Worm (Caenorhabditis elegans) whole organism, L3 larva: ENCODE data around the gene wht-7.

ENCODE experiments used
- aly-2 ChIP-seq: fragments of 150-350 bp; optimal IDR thresholded peaks from 2 replicates; lab custom pipeline; 2014; ENCODE audit warnings: missing biosample characterization, missing genetic modification characterization
- ama-1 ChIP-seq: fragments of 150-350 bp; optimal IDR thresholded peaks from 2 replicates; lab custom pipeline; 2018
- egl-27 ChIP-seq: sonication (generic microtip); optimal IDR thresholded peaks from 4 replicates; lab custom pipeline; 2017; ENCODE audit warnings: missing biosample characterization, missing genetic modification reagents, missing genetic modification characterization
- elt-2 ChIP-seq: sonication (generic microtip); optimal IDR thresholded peaks from 2 replicates; lab custom pipeline; 2016; ENCODE audit warnings: missing genetic modification reagents, mild to moderate bottlenecking, missing genetic modification characterization, missing compliant biosample characterization
- jun-1 ChIP-seq: fragments of 150-350 bp; optimal IDR thresholded peaks from 2 replicates; lab custom pipeline; 2014; ENCODE audit warnings: missing biosample characterization, missing genetic modification reagents, missing genetic modification characterization
- mdl-1 ChIP-seq: fragments of 150-350 bp; optimal IDR thresholded peaks from 2 replicates; lab custom pipeline; 2014; ENCODE audit warnings: missing biosample characterization, missing genetic modification characterization
- nhr-23 ChIP-seq: fragments of 150-350 bp; optimal IDR thresholded peaks from 2 replicates; lab custom pipeline; 2014; ENCODE audit warnings: missing biosample characterization, missing genetic modification reagents, missing genetic modification characterization
- nhr-28 ChIP-seq: fragments of 150-350 bp; optimal IDR thresholded peaks from 2 replicates; lab custom pipeline; 2014; ENCODE audit warnings: missing biosample characterization, missing genetic modification characterization
- sea-2 ChIP-seq: fragments of 150-350 bp; sonication (generic microtip); optimal IDR thresholded peaks from 4 replicates; lab custom pipeline; 2014; ENCODE audit warnings: missing biosample characterization, missing genetic modification reagents, missing genetic modification characterization
- snpc-4 ChIP-seq: fragments of 150-350 bp; optimal IDR thresholded peaks from 2 replicates; lab custom pipeline; 2014; ENCODE audit warnings: missing biosample characterization, missing genetic modification characterization
- unc-62 ChIP-seq: fragments of 150-350 bp; sonication (generic microtip); optimal IDR thresholded peaks from 4 replicates; lab custom pipeline; 2014; ENCODE audit warnings: missing biosample characterization, missing genetic modification reagents, missing genetic modification characterization
- zag-1 ChIP-seq: fragments of 150-350 bp; optimal IDR thresholded peaks from 2 replicates; lab custom pipeline; 2014; ENCODE audit warnings: missing biosample characterization, missing genetic modification characterization
- ztf-11 ChIP-seq: fragments of 150-350 bp; optimal IDR thresholded peaks from 2 replicates; lab custom pipeline; 2014; ENCODE audit warnings: missing biosample characterization, missing genetic modification characterization

- TF ChIP-seq elt-2 (tag; lab: Kevin White, UChicago): no peak
- TF ChIP-seq nhr-28: no peak
- TF ChIP-seq ztf-11 (tag; lab: Kevin White, UChicago): no peak
- no peak for TF ChIP-seq mdl-1 (tag; lab: Kevin White, UChicago)
- no peak for TF ChIP-seq zag-1 (tag; lab: Kevin White, UChicago)
- no peak for TF ChIP-seq jun-1 (tag; lab: Kevin White, UChicago)
- no peak for TF ChIP-seq egl-27 (tag; lab: Kevin White, UChicago)
- no peak for TF ChIP-seq nhr-23 (tag; lab: Kevin White, UChicago)
- TF ChIP-seq unc-62 (GFP tag; lab: Kevin White, UChicago): no peak
- no peak for TF ChIP-seq snpc-4 (tag; lab: Kevin White, UChicago)
- TF ChIP-seq ama-1 (lab: Kevin White, UChicago): no peak
- TF ChIP-seq aly-2 (tag; lab: Kevin White, UChicago): no peak
- TF ChIP-seq sea-2 (GFP tag; lab: Kevin White, UChicago): no peak
Observed at ce11 chrIII:6163381-6163780, 14.0 kb upstream of the wht-7 start.
